Worm (Caenorhabditis elegans) whole organism, late embryonic: Measurements from ENCODE around the gene msp-57.

Source experiments
- C38D4.7 ChIP-seq: fragments of 200-800 bp; sonication (Bioruptor generic); optimal IDR thresholded peaks from 2 replicates; lab custom pipeline; 2018; ENCODE audit warnings: mild to moderate bottlenecking, missing genetic modification characterization, moderate library complexity, missing compliant biosample characterization
- K02D7.2 ChIP-seq: sonication (generic microtip); optimal IDR thresholded peaks from 2 replicates; lab custom pipeline; 2017; ENCODE audit warnings: mild to moderate bottlenecking, missing genetic modification characterization, missing compliant biosample characterization
- K09A11.1 ChIP-seq: sonication (generic microtip); optimal IDR thresholded peaks from 2 replicates; lab custom pipeline; 2017; ENCODE audit warnings: antibody characterized with exemption, mild to moderate bottlenecking, missing genetic modification characterization, missing compliant biosample characterization; ENCODE audit not compliant: insufficient read depth
- T23F11.4 ChIP-seq: fragments of 200-800 bp; sonication (Bioruptor generic); optimal IDR thresholded peaks from 2 replicates; lab custom pipeline; 2018; ENCODE audit warnings: mild to moderate bottlenecking, missing genetic modification characterization, missing compliant biosample characterization
- ama-1 ChIP-seq: fragments of 150-350 bp; optimal IDR thresholded peaks from 2 replicates; lab custom pipeline; 2014
- ceh-14 ChIP-seq: sonication (generic microtip); optimal IDR thresholded peaks from 2 replicates; lab custom pipeline; 2016; ENCODE audit warnings: missing genotype, missing genetic modification characterization, missing compliant biosample characterization
- ceh-2 ChIP-seq: sonication (generic microtip); optimal IDR thresholded peaks from 2 replicates; lab custom pipeline; 2016; ENCODE audit warnings: missing genotype, missing genetic modification characterization, missing compliant biosample characterization
- ceh-31 ChIP-seq: sonication (generic microtip); optimal IDR thresholded peaks from 2 replicates; lab custom pipeline; 2016; ENCODE audit warnings: missing genetic modification characterization, missing compliant biosample characterization
- ceh-45 ChIP-seq: fragments of 200-800 bp; sonication (Bioruptor generic); IDR thresholded peaks from 2 replicates; pipeline ENCODE4 v1.3.6; 2022; ENCODE audit warnings: missing genetic modification reagents, missing genetic modification characterization, missing compliant biosample characterization
- ceh-48 ChIP-seq: sonication (generic microtip); optimal IDR thresholded peaks from 2 replicates; lab custom pipeline; 2016; ENCODE audit warnings: missing genetic modification characterization, inconsistent platforms, missing compliant biosample characterization
- che-1 ChIP-seq: sonication (generic microtip); optimal IDR thresholded peaks from 2 replicates; lab custom pipeline; 2016; ENCODE audit warnings: mild to moderate bottlenecking, missing genetic modification characterization, missing compliant biosample characterization
- elt-4 ChIP-seq: sonication (generic microtip); optimal IDR thresholded peaks from 2 replicates; lab custom pipeline; 2016; ENCODE audit warnings: missing genetic modification characterization, missing compliant biosample characterization
- fkh-6 ChIP-seq: sonication (generic microtip); optimal IDR thresholded peaks from 2 replicates; lab custom pipeline; 2016; ENCODE audit warnings: missing genetic modification characterization, missing compliant biosample characterization
- hlh-13 ChIP-seq: fragments of 200-800 bp; sonication (Bioruptor generic); optimal IDR thresholded peaks from 2 replicates; lab custom pipeline; 2018; ENCODE audit warnings: mild to moderate bottlenecking, missing genetic modification characterization, missing compliant biosample characterization
- hlh-30 ChIP-seq: sonication (generic microtip); optimal IDR thresholded peaks from 2 replicates; lab custom pipeline; 2017; ENCODE audit warnings: antibody characterized with exemption, missing genetic modification characterization, missing compliant biosample characterization; ENCODE audit not compliant: insufficient read depth
- hlh-6 ChIP-seq: sonication (generic microtip); optimal IDR thresholded peaks from 2 replicates; lab custom pipeline; 2016; ENCODE audit warnings: missing genotype, missing genetic modification characterization, missing compliant biosample characterization
- nfya-1 ChIP-seq: sonication (generic microtip); optimal IDR thresholded peaks from 2 replicates; lab custom pipeline; 2017; ENCODE audit warnings: missing genetic modification characterization, mild to moderate bottlenecking, missing compliant biosample characterization, antibody characterized with exemption, moderate library complexity
- ref-2 ChIP-seq: sonication (generic microtip); optimal IDR thresholded peaks from 2 replicates; lab custom pipeline; 2016; ENCODE audit warnings: missing genetic modification characterization, missing compliant biosample characterization
- sox-2 ChIP-seq: fragments of 200-800 bp; sonication (Bioruptor generic); IDR thresholded peaks from 2 replicates; pipeline ENCODE4 v1.3.6; 2022; ENCODE audit warnings: missing genetic modification reagents, missing genetic modification characterization, missing compliant biosample characterization
- tbx-2 ChIP-seq: sonication (generic microtip); optimal IDR thresholded peaks from 2 replicates; lab custom pipeline; 2016; ENCODE audit warnings: missing genetic modification characterization, missing compliant biosample characterization
- unc-3 ChIP-seq, 2 experiments: fragments of 200-800 bp in 1 of 2; sonication (Bioruptor generic) in 1 of 2; sonication (generic microtip) in 1 of 2; conservative IDR thresholded peaks in 1 of 2; optimal IDR thresholded peaks in 1 of 2; 2 replicates each; pipeline versions ENCODE4 v1.3.6 to Lab custom; 2016 to 2022; ENCODE audit warnings: missing compliant biosample characterization in 2 of 2, missing genetic modification characterization in 2 of 2, missing genetic modification reagents in 1 of 2
- unc-42 ChIP-seq: sonication (generic microtip); optimal IDR thresholded peaks from 2 replicates; lab custom pipeline; 2016; ENCODE audit warnings: missing genotype, missing genetic modification characterization, missing compliant biosample characterization
- unc-55 ChIP-seq: sonication (generic microtip); optimal IDR thresholded peaks from 2 replicates; lab custom pipeline; 2017; ENCODE audit warnings: missing biosample characterization, missing genetic modification reagents, missing genetic modification characterization
- unc-86 ChIP-seq: sonication (generic microtip); optimal IDR thresholded peaks from 2 replicates; lab custom pipeline; 2016; ENCODE audit warnings: missing genetic modification characterization, missing compliant biosample characterization
- zip-5 ChIP-seq: sonication (generic microtip); optimal IDR thresholded peaks from 2 replicates; lab custom pipeline; 2016; ENCODE audit warnings: missing genetic modification characterization, missing compliant biosample characterization
- ztf-16 ChIP-seq: sonication (generic microtip); optimal IDR thresholded peaks from 2 replicates; lab custom pipeline; 2017; ENCODE audit warnings: missing genetic modification characterization, missing compliant biosample characterization

msp-57 gene

ce11 chrIV:5090993-5091793, 28.8 kb downstream of the msp-57 start, which contains the start of the genes snpn-1 and C02B10.4 (continued):
- no peak for TF ChIP-seq hlh-13 (GFP tag; lab: Kevin White, UChicago)
- no peak for TF ChIP-seq zip-5
- TF ChIP-seq hlh-30 (tag; lab: Kevin White, UChicago): no peak
- no peak for TF ChIP-seq unc-86 (tag; lab: Kevin White, UChicago)
- no peak for TF ChIP-seq ref-2
- no peak for TF ChIP-seq fkh-6 (tag; lab: Kevin White, UChicago)
- TF ChIP-seq elt-4: no peak
- TF ChIP-seq ceh-14 (tag; lab: Kevin White, UChicago): no peak
- no peak for TF ChIP-seq ztf-16 (tag; lab: Kevin White, UChicago)
- TF ChIP-seq K02D7.2 (tag; lab: Kevin White, UChicago): no peak
- TF ChIP-seq ceh-48 (tag; lab: Kevin White, UChicago): peak; percentile 70
- no peak for TF ChIP-seq C38D4.7 (GFP tag; lab: Kevin White, UChicago)
- peak; percentile 78 for TF ChIP-seq unc-42 (tag; lab: Kevin White, UChicago)
- TF ChIP-seq ceh-2 (tag; lab: Kevin White, UChicago): no peak
- no peak for TF ChIP-seq hlh-6 (tag; lab: Kevin White, UChicago)
- TF ChIP-seq T23F11.4: no peak

ce11 chrIV:5093462-5093861, 31.1 kb downstream of the msp-57 start:
- TF ChIP-seq sox-2 (GFP tag; lab: Robert Waterston, UW) (0 out of 2 replicates have a peak, but pooled peaks have one; percentile 10), ama-1 (lab: Kevin White, UChicago) (no peak)

- TF ChIP-seq hlh-30 (tag; lab: Kevin White, UChicago) (no peak), unc-42 (tag; lab: Kevin White, UChicago) (peak; percentile 88), K02D7.2 (tag; lab: Kevin White, UChicago) (peak; percentile 23), C38D4.7 (GFP tag; lab: Kevin White, UChicago) (no peak), ceh-45 (GFP tag; lab: Robert Waterston, UW) (0 out of 2 replicates have a peak, but pooled peaks have one; percentile 38), ceh-2 (tag; lab: Kevin White, UChicago) (no peak), tbx-2 (tag; lab: Kevin White, UChicago) (peak; percentile 52), unc-3 (GFP tag; conservative IDR thresholded peaks at IDR 0.05; lab: Robert Waterston, UW) (no peak), unc-3 (tag; optimal IDR thresholded peaks at IDR 0.05; lab: Kevin White, UChicago) (no peak)
These were observed 37.8 kb downstream of the msp-57 start for ce11 chrIV:5100145-5100544.

ce11 chrIV:5101945-5102344, 39.6 kb downstream of the msp-57 start:
- TF ChIP-seq che-1 (tag; lab: Kevin White, UChicago): no peak

- no peak for TF ChIP-seq K09A11.1
- TF ChIP-seq zip-5: no peak
- peak; percentile 71 for TF ChIP-seq unc-42 (tag; lab: Kevin White, UChicago)
- TF ChIP-seq unc-55 (GFP tag; lab: Kevin White, UChicago): peak; percentile 39
- peak; percentile 52 for TF ChIP-seq ceh-31 (tag; lab: Kevin White, UChicago)
- TF ChIP-seq nfya-1 (tag; lab: Kevin White, UChicago): peak; percentile 17
- peak; percentile 31 for TF ChIP-seq ceh-48 (tag; lab: Kevin White, UChicago)
- TF ChIP-seq tbx-2 (tag; lab: Kevin White, UChicago): peak; percentile 40
These were observed 41.0 kb downstream of the msp-57 start, which contains the start of gene C02B10.3 for ce11 chrIV:5103229-5103894. Gene C02B10.3, minus strand, starts transcription at chrIV:5103279.

ce11 chrIV:5108971-5109370, 46.6 kb downstream of the msp-57 start:
- TF ChIP-seq nfya-1 (tag; lab: Kevin White, UChicago): no peak
- peak; percentile 88 for TF ChIP-seq unc-42 (tag; lab: Kevin White, UChicago)
- TF ChIP-seq, all 69 proteins: peak for 1
